Fruit fly (Drosophila melanogaster): ENCODE data around the gene CG5888.

CG5888 gene

DNA sequence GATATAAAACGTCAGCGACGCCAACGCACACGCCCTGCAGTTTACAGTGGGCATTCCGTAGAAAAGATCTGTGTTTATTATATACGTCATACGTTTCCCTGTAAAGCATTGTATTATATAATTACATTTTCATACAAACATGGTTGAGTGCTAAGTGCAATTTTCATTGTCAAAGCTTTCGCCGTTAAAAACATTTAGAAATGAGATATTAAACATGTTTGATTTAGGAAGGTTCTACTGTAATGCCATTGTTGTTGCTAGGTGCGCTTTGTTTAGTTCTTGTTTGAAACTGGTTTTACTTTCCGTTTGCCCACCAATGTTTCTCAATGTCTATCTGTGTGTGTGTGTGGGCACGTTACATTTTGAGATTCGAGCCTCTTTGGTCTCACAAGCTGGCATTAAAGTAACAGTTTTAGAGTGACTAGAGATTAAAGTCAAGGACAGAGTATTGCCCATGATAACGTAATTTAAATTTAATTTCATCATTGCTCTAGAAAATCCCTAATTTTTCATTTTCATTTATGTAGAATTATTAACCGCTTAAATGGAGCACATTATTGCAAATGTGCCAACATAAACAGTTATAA, 44.4 kb upstream of the CG5888 start (continued):
- TF ChIP-seq Rel (GFP tag; optimal IDR thresholded peaks at IDR 0.05) = peak; percentile 35
- TF ChIP-seq Rel (tag; optimal IDR thresholded peaks at IDR 0.05) = peak; percentile 76
- TF ChIP-seq Hr78 (GFP tag; optimal IDR thresholded peaks at IDR 0.05) = no peak

DNA sequence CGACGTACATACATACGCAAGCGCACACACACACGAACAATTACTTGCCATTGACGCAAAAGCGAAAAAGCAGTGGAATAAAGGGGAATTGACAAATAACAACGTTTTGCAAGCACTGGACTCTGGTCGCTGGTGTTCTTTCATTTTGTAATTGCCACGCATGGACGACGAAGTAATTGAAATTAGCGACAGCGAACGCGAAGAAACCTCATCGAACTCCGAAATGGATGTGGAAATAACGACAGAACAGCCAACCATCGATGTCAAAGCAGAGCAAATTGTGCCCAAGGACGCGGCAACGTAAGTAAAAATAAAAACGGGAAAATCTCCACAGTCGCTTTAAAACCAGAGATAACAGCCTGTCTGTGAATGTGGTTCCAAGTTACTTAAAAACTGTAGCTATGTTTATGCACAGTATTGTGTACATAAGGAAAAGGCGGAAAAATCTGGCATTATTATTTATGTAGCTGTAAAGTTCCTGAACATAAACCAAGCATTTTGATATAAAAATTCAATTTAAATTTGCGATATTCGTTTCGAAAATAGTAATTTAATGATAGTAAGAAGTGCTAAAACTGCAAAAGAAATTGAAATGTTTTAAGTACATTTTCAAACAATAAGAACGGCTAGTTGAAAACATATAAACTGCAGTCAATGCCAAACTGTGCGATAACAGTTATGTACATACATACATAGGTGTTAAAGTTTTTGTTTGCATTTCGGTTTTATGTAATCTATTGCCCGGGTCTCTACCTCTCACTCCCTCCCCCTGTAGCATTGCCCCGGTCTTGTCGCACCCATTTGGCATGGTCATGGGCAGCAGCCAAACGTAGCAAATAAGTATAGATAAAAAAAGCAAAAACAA, 43.7 kb upstream of the CG5888 start:
- no peak for TF ChIP-seq foxo (GFP tag; optimal IDR thresholded peaks at IDR 0.05)
- TF ChIP-seq Rel (GFP tag; optimal IDR thresholded peaks at IDR 0.05) = no peak
- TF ChIP-seq Rel (tag; optimal IDR thresholded peaks at IDR 0.05) = no peak
- TF ChIP-seq Myc (optimal IDR thresholded peaks at IDR 0.05) = peak; percentile 54

DNA sequence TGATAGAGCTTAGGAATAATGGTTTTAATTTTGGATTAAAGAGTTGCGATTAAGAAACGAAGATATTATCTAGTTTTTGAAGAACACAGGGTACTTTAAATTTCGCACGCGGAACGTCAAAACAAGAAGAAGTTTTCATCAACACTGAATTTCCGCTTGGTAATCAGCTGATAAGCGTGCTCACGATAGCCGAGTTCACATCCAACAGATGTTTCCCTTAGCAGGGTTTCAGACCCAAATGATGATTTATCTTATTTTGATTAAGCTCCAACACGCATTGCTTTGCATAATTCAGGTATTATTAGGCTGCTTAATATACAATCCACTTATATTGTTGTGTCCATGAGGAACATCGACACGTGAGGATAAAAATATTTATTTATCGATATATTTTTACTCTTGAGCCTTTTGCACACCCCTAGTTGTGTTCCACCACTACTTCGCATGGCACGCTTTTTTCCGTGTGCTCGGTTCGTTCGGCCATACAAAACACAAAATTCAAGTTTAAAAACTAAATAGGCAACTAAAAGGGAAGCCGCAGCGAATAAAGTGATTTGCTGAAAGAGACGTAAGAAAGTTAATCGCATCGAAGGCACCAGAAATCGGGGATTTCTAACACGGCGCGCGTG, 43.0 kb upstream of the CG5888 start, which contains the start of gene Tpr2:
TSS of gene Tpr2 (plus strand) at position 418 of the 629 bp plus-strand sequence.
- no peak for TF ChIP-seq jim (GFP tag; optimal IDR thresholded peaks at IDR 0.05)
- no peak for TF ChIP-seq CG9705 (GFP tag; optimal IDR thresholded peaks at IDR 0.05)
- no peak for TF ChIP-seq Hr83 (GFP tag; optimal IDR thresholded peaks at IDR 0.05; ENCODE audit: poor library complexity, severe bottlenecking)
- no peak for TF ChIP-seq N (GFP tag; optimal IDR thresholded peaks at IDR 0.05)
- TF ChIP-seq Mio (GFP tag; optimal IDR thresholded peaks at IDR 0.05) = no peak
- no peak for TF ChIP-seq psq (GFP tag; optimal IDR thresholded peaks at IDR 0.05)
- no peak for TF ChIP-seq Myc (optimal IDR thresholded peaks at IDR 0.05)
- TF ChIP-seq Rel (GFP tag; optimal IDR thresholded peaks at IDR 0.05) = no peak
- TF ChIP-seq Rel (tag; optimal IDR thresholded peaks at IDR 0.05) = peak; percentile 95
- TF ChIP-seq CrebA (GFP tag; optimal IDR thresholded peaks at IDR 0.05; ENCODE audit: borderline replicate concordance) = no peak
- TF ChIP-seq dmrt93B (GFP tag; optimal IDR thresholded peaks at IDR 0.05) = no peak
- no peak for TF ChIP-seq lola (GFP tag; optimal IDR thresholded peaks at IDR 0.05)
- peak; percentile 48 for TF ChIP-seq Sp1 (GFP tag; optimal IDR thresholded peaks at IDR 0.05)
- peak; percentile 40 for TF ChIP-seq Jra (GFP tag; optimal IDR thresholded peaks at IDR 0.05)
- peak; percentile 68 for TF ChIP-seq sv (GFP tag; optimal IDR thresholded peaks at IDR 0.05)
- no peak for TF ChIP-seq usp (GFP tag; optimal IDR thresholded peaks at IDR 0.05)
- peak; percentile 84 for TF ChIP-seq h (GFP tag; optimal IDR thresholded peaks at IDR 0.05)
- TF ChIP-seq pan (optimal IDR thresholded peaks at IDR 0.05) = peak; percentile 33
- TF ChIP-seq Vsx2 (GFP tag; optimal IDR thresholded peaks at IDR 0.05; ENCODE audit: partially characterized antibody) = no peak
- TF ChIP-seq Dfd (GFP tag; optimal IDR thresholded peaks at IDR 0.05) = no peak
- TF ChIP-seq woc (GFP tag; optimal IDR thresholded peaks at IDR 0.05) = peak; percentile 46
- TF ChIP-seq ey (GFP tag; optimal IDR thresholded peaks at IDR 0.05) = peak; percentile 48
- peak; percentile 41 for TF ChIP-seq HLH106 (tag; optimal IDR thresholded peaks at IDR 0.05)
- TF ChIP-seq rgr (GFP tag; optimal IDR thresholded peaks at IDR 0.05) = peak; percentile 57
- TF ChIP-seq brk (GFP tag; optimal IDR thresholded peaks at IDR 0.05) = peak; percentile 43
- TF ChIP-seq sage (GFP tag; optimal IDR thresholded peaks at IDR 0.05) = no peak
- TF ChIP-seq OdsH (GFP tag; optimal IDR thresholded peaks at IDR 0.05) = peak; percentile 44
- TF ChIP-seq Dif (GFP tag; optimal IDR thresholded peaks at IDR 0.05; ENCODE audit: partially characterized antibody) = no peak
- no peak for TF ChIP-seq dl (GFP tag; optimal IDR thresholded peaks at IDR 0.05; ENCODE audit: insufficient read depth in 1 of 2, partially characterized antibody in 2 of 2)
- TF ChIP-seq br (GFP tag; optimal IDR thresholded peaks at IDR 0.05) = peak; percentile 54
- no peak for TF ChIP-seq CG32264 (GFP tag; optimal IDR thresholded peaks at IDR 0.05)
- TF ChIP-seq dsf (GFP tag; optimal IDR thresholded peaks at IDR 0.05; ENCODE audit: borderline replicate concordance) = no peak
- TF ChIP-seq Hr78 (GFP tag; optimal IDR thresholded peaks at IDR 0.05) = no peak
- TF ChIP-seq foxo (GFP tag; optimal IDR thresholded peaks at IDR 0.05) = no peak
- TF ChIP-seq fru (GFP tag; optimal IDR thresholded peaks at IDR 0.05) = peak; percentile 47
- peak; percentile 61 for TF ChIP-seq Hnf4 (GFP tag; optimal IDR thresholded peaks at IDR 0.05)
- TF ChIP-seq tai (GFP tag; optimal IDR thresholded peaks at IDR 0.05) = peak; percentile 36
- TF ChIP-seq Abd-B (GFP tag; optimal IDR thresholded peaks at IDR 0.05) = no peak
- TF ChIP-seq GATAd (GFP tag; optimal IDR thresholded peaks at IDR 0.05) = no peak
